Worm (Caenorhabditis elegans) whole organism, early embryonic: ENCODE results near the gene B0495.7.

ENCODE experiments used
- B0310.2 ChIP-seq: sonication (generic microtip); optimal IDR thresholded peaks from 2 replicates; lab custom pipeline; 2016; ENCODE audit warnings: mild to moderate bottlenecking, missing genetic modification characterization, missing compliant biosample characterization
- F13C5.2 ChIP-seq: sonication (generic microtip); optimal IDR thresholded peaks from 2 replicates; lab custom pipeline; 2017; ENCODE audit warnings: mild to moderate bottlenecking, missing genetic modification characterization, inconsistent platforms, missing compliant biosample characterization
- aly-1 ChIP-seq: sonication (generic microtip); optimal IDR thresholded peaks from 2 replicates; lab custom pipeline; 2016; ENCODE audit warnings: missing genetic modification characterization, missing compliant biosample characterization
- ama-1 ChIP-seq: fragments of 150-350 bp; optimal IDR thresholded peaks from 2 replicates; lab custom pipeline; 2014
- ceh-13 ChIP-seq: fragments of 200-800 bp; sonication (Bioruptor generic); optimal IDR thresholded peaks from 2 replicates; lab custom pipeline; 2018; ENCODE audit warnings: mild to moderate bottlenecking, missing genetic modification characterization, missing compliant biosample characterization
- ceh-36 ChIP-seq: sonication (generic microtip); optimal IDR thresholded peaks from 2 replicates; lab custom pipeline; 2016; ENCODE audit warnings: missing genetic modification characterization, inconsistent platforms, missing compliant biosample characterization
- ets-7 ChIP-seq: sonication (generic microtip); optimal IDR thresholded peaks from 2 replicates; lab custom pipeline; 2016; ENCODE audit warnings: missing genotype, missing genetic modification characterization, missing compliant biosample characterization
- flt-1 ChIP-seq: fragments of 200-800 bp; sonication (Bioruptor generic); IDR thresholded peaks from 2 replicates; pipeline ENCODE4 v1.3.6; 2022; ENCODE audit warnings: missing genetic modification characterization, missing compliant biosample characterization
- hmbx-1 ChIP-seq: sonication (generic microtip); optimal IDR thresholded peaks from 2 replicates; lab custom pipeline; 2016; ENCODE audit warnings: mild to moderate bottlenecking, missing genetic modification characterization, missing compliant biosample characterization
- hmg-4 ChIP-seq: fragments of 200-800 bp; sonication (Bioruptor generic); optimal IDR thresholded peaks from 2 replicates; lab custom pipeline; 2018; ENCODE audit warnings: mild to moderate bottlenecking, missing genetic modification characterization, missing compliant biosample characterization
- hnd-1 ChIP-seq: sonication (generic microtip); optimal IDR thresholded peaks from 2 replicates; lab custom pipeline; 2016; ENCODE audit warnings: missing genetic modification characterization, missing compliant biosample characterization
- pes-1 ChIP-seq: fragments of 200-800 bp; sonication (Bioruptor generic); IDR thresholded peaks from 2 replicates; pipeline ENCODE4 v1.3.6; 2022; ENCODE audit warnings: missing genetic modification reagents, missing genetic modification characterization, missing compliant biosample characterization
- scrt-1 ChIP-seq: fragments of 200-800 bp; sonication (Bioruptor generic); IDR thresholded peaks from 2 replicates; pipeline ENCODE4 v1.3.6; 2022; ENCODE audit warnings: missing genetic modification characterization, missing compliant biosample characterization
- sea-1 ChIP-seq: fragments of 200-800 bp; sonication (Bioruptor generic); conservative IDR thresholded peaks from 2 replicates; pipeline ENCODE4 v1.3.6; 2022; ENCODE audit warnings: missing genetic modification characterization, missing compliant biosample characterization
- tbx-11 ChIP-seq: fragments of 200-800 bp; sonication (Bioruptor generic); IDR thresholded peaks from 2 replicates; pipeline ENCODE4 v1.3.6; 2022; ENCODE audit warnings: missing genetic modification characterization, missing compliant biosample characterization
- tbx-37 ChIP-seq: fragments of 200-800 bp; sonication (Bioruptor generic); conservative IDR thresholded peaks from 2 replicates; pipeline ENCODE4 v1.3.6; 2022; ENCODE audit warnings: missing genetic modification reagents, missing genetic modification characterization, missing compliant biosample characterization
- tra-4 ChIP-seq: sonication (generic microtip); optimal IDR thresholded peaks from 2 replicates; lab custom pipeline; 2017; ENCODE audit warnings: missing genetic modification characterization, missing compliant biosample characterization

Gene B0495.7

ce11 chrII:7684589-7684988 is 20.4 kb downstream of the B0495.7 start, which contains the start of gene F18A1.1:
Gene F18A1.1, plus strand, starts transcription at chrII:7684889.
- TF ChIP-seq ceh-36 (tag; lab: Kevin White, UChicago), result no peak
- no peak for TF ChIP-seq tbx-11
- TF ChIP-seq ceh-13 (GFP tag; lab: Kevin White, UChicago), result no peak
- TF ChIP-seq sea-1, result no peak
- no peak for TF ChIP-seq flt-1 (GFP tag; lab: Robert Waterston, UW)

DNA sequence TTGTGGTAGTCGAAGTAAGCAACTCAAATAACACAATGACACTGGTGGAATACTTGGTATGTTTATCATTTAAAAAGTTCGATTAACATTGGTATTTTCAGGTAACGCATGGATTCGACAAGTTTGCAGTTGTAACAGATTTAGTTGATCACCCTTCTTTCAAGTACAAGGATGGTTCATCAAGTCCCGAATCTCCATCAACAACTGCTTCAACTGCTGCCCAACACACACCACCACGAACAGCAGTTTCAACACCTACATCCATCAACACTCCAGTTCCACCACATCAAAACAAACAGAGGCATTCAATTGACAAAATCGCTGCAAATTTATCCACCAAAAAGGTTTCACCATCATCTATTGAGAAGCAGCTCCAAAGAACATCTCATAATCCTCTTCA is 22.5 kb downstream of the B0495.7 start:
- TF ChIP-seq hmg-4 (GFP tag; lab: Kevin White, UChicago) (no peak), B0310.2 (tag; lab: Kevin White, UChicago) (no peak), hmbx-1 (tag; lab: Kevin White, UChicago) (no peak), ets-7 (no peak), flt-1 (GFP tag; lab: Robert Waterston, UW) (no peak), hnd-1 (tag; lab: Kevin White, UChicago) (no peak), ceh-36 (tag; lab: Kevin White, UChicago) (no peak), sea-1 (no peak), aly-1 (tag; lab: Kevin White, UChicago) (no peak), scrt-1 (GFP tag; lab: Robert Waterston, UW) (no peak), F13C5.2 (no peak), ceh-13 (GFP tag; lab: Kevin White, UChicago) (no peak), ama-1 (no peak), tbx-11 (no peak), pes-1 (no peak)

ce11 chrII:7681898-7682297 is 23.1 kb downstream of the B0495.7 start, which contains the start of gene lin-26:
Gene lin-26, plus strand, starts transcription at chrII:7682198.
- TF ChIP-seq sea-1 (no peak), ceh-13 (GFP tag; lab: Kevin White, UChicago) (no peak), aly-1 (tag; lab: Kevin White, UChicago) (no peak), flt-1 (GFP tag; lab: Robert Waterston, UW) (no peak), tra-4 (tag; lab: Kevin White, UChicago) (no peak), scrt-1 (GFP tag; lab: Robert Waterston, UW) (no peak), tbx-11 (no peak), hmg-4 (GFP tag; lab: Kevin White, UChicago) (no peak), hnd-1 (tag; lab: Kevin White, UChicago) (no peak), pes-1 (no peak), F13C5.2 (no peak), hmbx-1 (tag; lab: Kevin White, UChicago) (no peak), B0310.2 (tag; lab: Kevin White, UChicago) (no peak), ama-1 (no peak), ets-7 (no peak), tbx-37 (GFP tag; lab: Robert Waterston, UW) (no peak), ceh-36 (tag; lab: Kevin White, UChicago) (no peak)

DNA sequence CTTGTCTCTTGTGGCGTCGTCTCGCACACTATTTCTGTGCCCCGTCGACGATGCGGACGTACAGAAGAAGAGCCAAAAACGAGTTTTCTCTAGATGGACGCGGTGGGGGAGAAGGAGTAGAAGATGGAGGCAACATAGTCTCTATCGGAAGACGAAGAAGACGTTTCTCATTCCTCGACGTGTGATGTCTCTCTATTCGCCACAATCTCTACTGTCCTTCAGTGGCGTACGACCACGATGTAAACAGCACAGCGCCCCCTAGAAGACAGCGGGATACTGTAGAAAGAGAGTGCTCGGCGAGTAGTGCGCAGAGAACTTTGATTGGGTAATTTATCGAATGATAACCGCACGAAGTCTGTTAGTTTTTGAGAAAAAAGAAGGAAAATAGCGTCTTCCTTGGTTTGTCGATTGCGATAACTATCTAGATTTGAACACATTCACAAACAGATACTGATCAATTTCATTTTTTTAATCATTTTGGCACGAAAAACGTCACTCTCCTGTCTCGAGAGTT is 25.5 kb downstream of the B0495.7 start:
- TF ChIP-seq pes-1, result no peak

DNA sequence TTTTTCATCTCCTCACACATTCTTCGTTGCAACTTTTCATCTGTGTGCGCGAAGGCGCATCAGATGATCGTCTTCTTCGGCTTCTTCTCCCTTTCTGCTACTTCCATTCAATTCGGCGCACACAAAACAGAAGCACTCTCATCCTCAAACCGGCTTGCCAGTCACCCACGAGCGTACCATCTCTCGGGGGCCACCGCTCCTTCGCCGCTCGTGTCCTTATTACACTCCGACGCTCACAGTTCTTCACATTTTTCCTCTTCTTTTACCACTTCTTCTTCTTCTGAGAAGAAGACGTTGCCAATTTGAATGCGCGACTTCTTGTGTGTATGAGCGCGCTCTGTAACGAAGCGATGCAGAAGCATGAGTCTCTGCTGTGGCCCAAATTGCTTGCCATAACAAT is 26.5 kb downstream of the B0495.7 start:
- TF ChIP-seq ceh-36 (tag; lab: Kevin White, UChicago) (no peak), aly-1 (tag; lab: Kevin White, UChicago) (no peak), sea-1 (no peak), F13C5.2 (no peak), hmg-4 (GFP tag; lab: Kevin White, UChicago) (peak; percentile 23)

ce11 chrII:7676307-7676905 is 28.6 kb downstream of the B0495.7 start:
- TF ChIP-seq flt-1 (GFP tag; lab: Robert Waterston, UW), result no peak
- 0 out of 2 replicates have a peak, but pooled peaks have one; percentile 37 for TF ChIP-seq tbx-11
- TF ChIP-seq hmbx-1 (tag; lab: Kevin White, UChicago), result no peak
- TF ChIP-seq F13C5.2, result peak; percentile 2
- peak; percentile 45 for TF ChIP-seq hmg-4 (GFP tag; lab: Kevin White, UChicago)
- TF ChIP-seq aly-1 (tag; lab: Kevin White, UChicago), result peak; percentile 40

- TF ChIP-seq scrt-1 (GFP tag; lab: Robert Waterston, UW) (no peak), F13C5.2 (no peak), flt-1 (GFP tag; lab: Robert Waterston, UW) (no peak), hmg-4 (GFP tag; lab: Kevin White, UChicago) (no peak), ets-7 (no peak), ceh-13 (GFP tag; lab: Kevin White, UChicago) (no peak), pes-1 (no peak), tbx-11 (no peak), tra-4 (tag; lab: Kevin White, UChicago) (no peak), ama-1 (no peak), hnd-1 (tag; lab: Kevin White, UChicago) (no peak), B0310.2 (tag; lab: Kevin White, UChicago) (no peak), tbx-37 (GFP tag; lab: Robert Waterston, UW) (no peak)
These were observed 29.3 kb downstream of the B0495.7 start for ce11 chrII:7675752-7676151.

DNA sequence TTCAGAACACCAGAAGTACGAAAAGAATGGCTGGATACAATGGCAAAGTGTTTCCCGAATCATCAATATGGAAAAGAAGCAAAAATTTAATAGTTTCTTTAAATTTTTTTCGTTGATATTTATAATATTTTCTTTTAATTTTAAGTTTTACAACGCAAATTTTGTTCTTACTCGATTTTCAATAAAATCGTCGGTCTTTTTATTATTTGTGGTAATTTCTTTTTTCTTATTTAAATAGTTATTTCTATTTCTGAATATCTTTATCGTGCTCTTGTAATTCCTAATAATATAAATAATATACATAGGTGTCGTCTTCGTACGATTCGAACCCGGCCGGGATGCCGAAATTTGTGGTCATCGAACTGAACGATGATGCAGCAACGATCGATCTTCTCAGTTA is 33.3 kb downstream of the B0495.7 start, which contains the start of gene lir-1:
Gene lir-1 (plus strand): TSS at position 301 of the 400 bp plus-strand sequence.
- no peak for TF ChIP-seq aly-1 (tag; lab: Kevin White, UChicago)
- TF ChIP-seq scrt-1 (GFP tag; lab: Robert Waterston, UW), result no peak
- TF ChIP-seq hnd-1 (tag; lab: Kevin White, UChicago), result no peak
- no peak for TF ChIP-seq flt-1 (GFP tag; lab: Robert Waterston, UW)
